Fruit fly (Drosophila melanogaster) whole organism, prepupa: Measurements from ENCODE around the gene CG12581.
"Not testable (repeated sequence)": the region's sequence is repeated elsewhere in the genome, so short reads cannot be mapped to it uniquely, and the experiment has no call there.

Experiments used
- Blimp-1 ChIP-seq: fragments of 200-800 bp; sonication (Bioruptor generic); optimal IDR thresholded peaks from 3 replicates; lab custom pipeline; 2017; ENCODE audit warnings: missing biosample characterization, missing genetic modification characterization, mild to moderate bottlenecking, moderate library complexity, missing genetic modification reagents
- CG11902 ChIP-seq: fragments of 200-800 bp; sonication (Bioruptor generic); optimal IDR thresholded peaks from 3 replicates; lab custom pipeline; 2016; ENCODE audit warnings: missing biosample characterization, missing genetic modification characterization
- CG1621 ChIP-seq: fragments of 200-800 bp; sonication (Bioruptor generic); optimal IDR thresholded peaks from 3 replicates; lab custom pipeline; 2018; ENCODE audit warnings: missing biosample characterization, mild to moderate bottlenecking, missing genetic modification characterization
- CG34406 ChIP-seq: fragments of 200-800 bp; sonication (Bioruptor generic); optimal IDR thresholded peaks from 3 replicates; lab custom pipeline; 2016; ENCODE audit warnings: missing biosample characterization, missing genetic modification characterization
- CG6276 ChIP-seq: fragments of 200-800 bp; sonication (Bioruptor generic); optimal IDR thresholded peaks from 2 replicates; lab custom pipeline; 2017; ENCODE audit warnings: missing biosample characterization, mild to moderate bottlenecking, missing genetic modification characterization
- CG6854 ChIP-seq: fragments of 200-800 bp; sonication (Bioruptor generic); optimal IDR thresholded peaks from 2 replicates; lab custom pipeline; 2017; ENCODE audit warnings: missing biosample characterization, mild to moderate bottlenecking, missing genetic modification characterization
- Ets96B ChIP-seq: fragments of 200-800 bp; optimal IDR thresholded peaks from 2 replicates; lab custom pipeline; 2019; ENCODE audit warnings: missing biosample characterization, mild to moderate bottlenecking, missing genetic modification characterization, moderate library complexity
- Lpt ChIP-seq: fragments of 200-800 bp; sonication (Bioruptor generic); optimal IDR thresholded peaks from 3 replicates; lab custom pipeline; 2016; ENCODE audit warnings: missing biosample characterization, missing genetic modification characterization
- Smox ChIP-seq: fragments of 200-800 bp; sonication (Bioruptor generic); optimal IDR thresholded peaks from 3 replicates; lab custom pipeline; 2016; ENCODE audit warnings: missing biosample characterization, missing genetic modification characterization
- acj6 ChIP-seq: fragments of 200-800 bp; sonication (Bioruptor generic); optimal IDR thresholded peaks from 3 replicates; lab custom pipeline; 2016; ENCODE audit warnings: missing biosample characterization, missing genetic modification characterization

dm6 chr3R:4211483-4211882 lies 37.1 kb downstream of the CG12581 start, which contains the start of gene aux:
- not testable (repeated sequence) for TF ChIP-seq CG1621 (tag; lab: Kevin White, UChicago); acj6 (GFP tag; lab: Kevin White, UChicago); Smox (GFP tag; lab: Kevin White, UChicago); CG34406 (GFP tag; lab: Kevin White, UChicago); CG6854 (GFP tag; lab: Kevin White, UChicago); CG6276 (GFP tag; lab: Kevin White, UChicago); Lpt; CG11902; Ets96B; Blimp-1 (GFP tag; lab: Kevin White, UChicago)
